Fruit fly (Drosophila melanogaster) Kc167 (cell line): ENCODE data around the gene CG33631.

ENCODE experiments used
- Myc ChIP-seq: fragments of >200 bp; optimal IDR thresholded peaks from 2 replicates; lab custom pipeline; 2017; ENCODE audit warnings: missing external identifiers
- Sin3A ChIP-seq: fragments of >200 bp; optimal IDR thresholded peaks from 2 replicates; lab custom pipeline; 2018; ENCODE audit warnings: missing external identifiers
- h ChIP-seq: fragments of >200 bp; optimal IDR thresholded peaks from 3 replicates; lab custom pipeline; 2018; ENCODE audit warnings: missing external identifiers
- psq ChIP-seq: fragments of >200 bp; optimal IDR thresholded peaks from 2 replicates; lab custom pipeline; 2017; ENCODE audit warnings: missing external identifiers

- TF ChIP-seq h (no peak), Myc (lab: Kevin White, UChicago) (no peak), Sin3A (lab: Kevin White, UChicago) (no peak), psq (lab: Kevin White, UChicago) (no peak)
These were observed 30.7 kb upstream of the CG33631 start for dm6 chr3R:10032951-10033720.
